Worm (Caenorhabditis elegans) whole organism, young adult: ENCODE results near the gene T07D3.9.
"Not testable (repeated sequence)": the region's sequence is repeated elsewhere in the genome, so short reads cannot be mapped to it uniquely, and the experiment has no call there.

ENCODE experiments used
- B0019.2 ChIP-seq: fragments of 200-800 bp; sonication (Bioruptor generic); conservative IDR thresholded peaks from 2 replicates; pipeline ENCODE4 v1.3.6; 2022; ENCODE audit warnings: missing genetic modification reagents, missing genetic modification characterization, missing compliant biosample characterization
- B0035.1 ChIP-seq: sonication (generic microtip); optimal IDR thresholded peaks from 2 replicates; lab custom pipeline; 2016; ENCODE audit warnings: missing genetic modification characterization, mild to moderate bottlenecking, missing compliant biosample characterization, missing genotype, missing genetic modification reagents
- B0261.1 ChIP-seq: sonication (generic microtip); optimal IDR thresholded peaks from 2 replicates; lab custom pipeline; 2016; ENCODE audit warnings: mild to moderate bottlenecking, missing genetic modification characterization, moderate library complexity, missing compliant biosample characterization
- B0336.3 ChIP-seq: fragments of 200-800 bp; sonication (Bioruptor generic); IDR thresholded peaks from 2 replicates; pipeline ENCODE4 v1.3.6; 2022; ENCODE audit warnings: missing genetic modification characterization, missing compliant biosample characterization
- F22D6.2 ChIP-seq: sonication (generic microtip); optimal IDR thresholded peaks from 2 replicates; lab custom pipeline; 2016; ENCODE audit warnings: mild to moderate bottlenecking, missing genetic modification characterization, missing compliant biosample characterization
- F57C9.4 ChIP-seq: sonication (generic microtip); optimal IDR thresholded peaks from 2 replicates; lab custom pipeline; 2017; ENCODE audit warnings: mild to moderate bottlenecking, missing genetic modification characterization, missing compliant biosample characterization
- K11D2.4 ChIP-seq: fragments of 200-800 bp; sonication (Bioruptor generic); IDR thresholded peaks from 2 replicates; pipeline ENCODE4 v1.3.6; 2022; ENCODE audit warnings: missing genetic modification reagents, missing genetic modification characterization, missing compliant biosample characterization
- K12H6.12 ChIP-seq: fragments of 200-800 bp; sonication (Bioruptor generic); optimal IDR thresholded peaks from 2 replicates; lab custom pipeline; 2018; ENCODE audit warnings: mild to moderate bottlenecking, missing genetic modification characterization, missing compliant biosample characterization
- T07F8.4 ChIP-seq: sonication (generic microtip); optimal IDR thresholded peaks from 2 replicates; lab custom pipeline; 2016; ENCODE audit warnings: mild to moderate bottlenecking, missing genetic modification characterization, moderate library complexity, missing compliant biosample characterization
- Y95B8A.8 ChIP-seq: fragments of 200-800 bp; sonication (Bioruptor generic); IDR thresholded peaks from 2 replicates; pipeline ENCODE4 v1.3.6; 2022; ENCODE audit warnings: missing genetic modification reagents, missing genetic modification characterization, missing compliant biosample characterization
- aptf-3 ChIP-seq: fragments of 200-800 bp; sonication (Bioruptor generic); IDR thresholded peaks from 2 replicates; pipeline ENCODE4 v1.3.6; 2022; ENCODE audit warnings: missing genetic modification characterization, missing compliant biosample characterization
- attf-6 ChIP-seq: fragments of 200-800 bp; sonication (Bioruptor generic); IDR thresholded peaks from 2 replicates; pipeline ENCODE4 v1.3.6; 2022; ENCODE audit warnings: missing genetic modification reagents, missing genetic modification characterization, missing compliant biosample characterization
- ccch-3 ChIP-seq: fragments of 200-800 bp; sonication (Bioruptor generic); optimal IDR thresholded peaks from 2 replicates; lab custom pipeline; 2018; ENCODE audit warnings: mild to moderate bottlenecking, missing genetic modification characterization, missing compliant biosample characterization
- ceh-27 ChIP-seq: fragments of 200-800 bp; sonication (Bioruptor generic); optimal IDR thresholded peaks from 2 replicates; lab custom pipeline; 2018; ENCODE audit warnings: mild to moderate bottlenecking, missing genetic modification characterization, moderate library complexity, missing compliant biosample characterization
- ceh-58 ChIP-seq: fragments of 200-800 bp; sonication (Bioruptor generic); IDR thresholded peaks from 2 replicates; pipeline ENCODE4 v1.3.6; 2022; ENCODE audit warnings: missing genetic modification characterization, missing compliant biosample characterization
- dpff-1 ChIP-seq: sonication (generic microtip); optimal IDR thresholded peaks from 2 replicates; lab custom pipeline; 2017; ENCODE audit warnings: mild to moderate bottlenecking, missing genetic modification characterization, missing compliant biosample characterization
- efl-1 ChIP-seq: fragments of 150-350 bp; optimal IDR thresholded peaks from 2 replicates; lab custom pipeline; 2014; ENCODE audit warnings: missing biosample characterization, missing genetic modification reagents, missing genetic modification characterization
- egl-18 ChIP-seq: fragments of 200-800 bp; sonication (Bioruptor generic); IDR thresholded peaks from 2 replicates; pipeline ENCODE4 v1.3.6; 2022; ENCODE audit warnings: missing genetic modification reagents, missing genetic modification characterization, missing compliant biosample characterization
- hmg-1.2 ChIP-seq: fragments of 200-800 bp; sonication (Bioruptor generic); IDR thresholded peaks from 2 replicates; pipeline ENCODE4 v1.3.6; 2022; ENCODE audit warnings: missing genetic modification reagents, missing genetic modification characterization, missing compliant biosample characterization
- hsf-1 ChIP-seq: fragments of 200-800 bp; sonication (Bioruptor generic); IDR thresholded peaks from 2 replicates; pipeline ENCODE4 v1.3.6; 2022; ENCODE audit warnings: missing genetic modification reagents, missing genetic modification characterization, missing compliant biosample characterization
- let-526 ChIP-seq: fragments of 200-800 bp; sonication (Bioruptor generic); IDR thresholded peaks from 2 replicates; pipeline ENCODE4 v1.3.6; 2022; ENCODE audit warnings: missing genetic modification reagents, missing genetic modification characterization, missing compliant biosample characterization
- lin-40 ChIP-seq: sonication (generic microtip); optimal IDR thresholded peaks from 2 replicates; lab custom pipeline; 2016; ENCODE audit warnings: missing genetic modification characterization, mild to moderate bottlenecking, missing compliant biosample characterization, missing genotype, missing genetic modification reagents
- lin-54 ChIP-seq: fragments of 200-800 bp; sonication (Bioruptor generic); optimal IDR thresholded peaks from 2 replicates; lab custom pipeline; 2018; ENCODE audit warnings: mild to moderate bottlenecking, missing genetic modification characterization, missing compliant biosample characterization
- lsy-27 ChIP-seq: sonication (generic microtip); optimal IDR thresholded peaks from 2 replicates; lab custom pipeline; 2017; ENCODE audit warnings: missing genetic modification characterization, mild to moderate bottlenecking, missing compliant biosample characterization, antibody characterized with exemption, missing genotype, borderline replicate concordance; ENCODE audit not compliant: insufficient read depth
- mcd-1 ChIP-seq: fragments of 200-800 bp; sonication (Bioruptor generic); IDR thresholded peaks from 2 replicates; pipeline ENCODE4 v1.3.6; 2022; ENCODE audit warnings: missing genetic modification reagents, missing genetic modification characterization, missing compliant biosample characterization
- mxl-1 ChIP-seq: sonication (generic microtip); optimal IDR thresholded peaks from 2 replicates; lab custom pipeline; 2016; ENCODE audit warnings: missing genetic modification characterization, missing compliant biosample characterization
- nfyb-1 ChIP-seq: fragments of 200-800 bp; sonication (Bioruptor generic); IDR thresholded peaks from 2 replicates; pipeline ENCODE4 v1.3.6; 2022; ENCODE audit warnings: missing genetic modification reagents, missing genetic modification characterization, missing compliant biosample characterization
- nhr-179 ChIP-seq: sonication (generic microtip); optimal IDR thresholded peaks from 2 replicates; lab custom pipeline; 2016; ENCODE audit warnings: mild to moderate bottlenecking, missing genetic modification characterization, missing compliant biosample characterization
- nhr-80 ChIP-seq: sonication (generic microtip); optimal IDR thresholded peaks from 2 replicates; lab custom pipeline; 2016; ENCODE audit warnings: missing genetic modification characterization, missing compliant biosample characterization
- nhr-90 ChIP-seq: sonication (generic microtip); optimal IDR thresholded peaks from 2 replicates; lab custom pipeline; 2016; ENCODE audit warnings: missing genotype, mild to moderate bottlenecking, missing genetic modification characterization, missing compliant biosample characterization
- pha-4 ChIP-seq: fragments of 150-350 bp; sonication (generic microtip); optimal IDR thresholded peaks from 2 replicates; lab custom pipeline; 2014; ENCODE audit warnings: missing biosample characterization, missing genetic modification reagents, missing genetic modification characterization
- rcor-1 ChIP-seq: fragments of 200-800 bp; sonication (Bioruptor generic); IDR thresholded peaks from 2 replicates; pipeline ENCODE4 v1.3.6; 2022; ENCODE audit warnings: missing genetic modification reagents, missing genetic modification characterization, missing compliant biosample characterization
- sdz-38 ChIP-seq: sonication (generic microtip); optimal IDR thresholded peaks from 2 replicates; lab custom pipeline; 2016; ENCODE audit warnings: missing genotype, missing genetic modification characterization, missing compliant biosample characterization
- snpc-1.1 ChIP-seq: sonication (generic microtip); optimal IDR thresholded peaks from 2 replicates; lab custom pipeline; 2017; ENCODE audit warnings: missing genetic modification characterization, mild to moderate bottlenecking, missing compliant biosample characterization, antibody characterized with exemption, moderate library complexity, missing genotype, missing genetic modification reagents; ENCODE audit not compliant: insufficient read depth
- snpc-3.4 ChIP-seq: sonication (generic microtip); optimal IDR thresholded peaks from 2 replicates; lab custom pipeline; 2017; ENCODE audit warnings: missing genetic modification characterization, mild to moderate bottlenecking, missing compliant biosample characterization, antibody characterized with exemption, moderate library complexity, missing genotype, missing genetic modification reagents
- somi-1 ChIP-seq: fragments of 200-800 bp; sonication (Bioruptor generic); optimal IDR thresholded peaks from 2 replicates; lab custom pipeline; 2018; ENCODE audit warnings: mild to moderate bottlenecking, missing genetic modification characterization, missing compliant biosample characterization
- xnd-1 ChIP-seq: sonication (generic microtip); optimal IDR thresholded peaks from 2 replicates; lab custom pipeline; 2016; ENCODE audit warnings: missing genotype, missing genetic modification reagents, missing genetic modification characterization, missing compliant biosample characterization
- zfh-2 ChIP-seq: fragments of 200-800 bp; sonication (Bioruptor generic); conservative IDR thresholded peaks from 2 replicates; pipeline ENCODE4 v1.3.6; 2022; ENCODE audit warnings: missing genetic modification reagents, missing genetic modification characterization, missing compliant biosample characterization
- zim-3 ChIP-seq: sonication (generic microtip); optimal IDR thresholded peaks from 2 replicates; lab custom pipeline; 2017; ENCODE audit warnings: mild to moderate bottlenecking, missing genetic modification characterization, moderate library complexity, missing compliant biosample characterization
- ztf-25 ChIP-seq: fragments of 200-800 bp; sonication (Bioruptor generic); IDR thresholded peaks from 2 replicates; pipeline ENCODE4 v1.3.6; 2022; ENCODE audit warnings: missing genetic modification reagents, missing genetic modification characterization, missing compliant biosample characterization
- ztf-6 ChIP-seq: fragments of 200-800 bp; sonication (Bioruptor generic); IDR thresholded peaks from 2 replicates; pipeline ENCODE4 v1.3.6; 2022; ENCODE audit warnings: missing genetic modification reagents, missing genetic modification characterization, missing compliant biosample characterization

The T07D3.9 gene

ce11 chrII:868240-868864 lies 32.4 kb downstream of the T07D3.9 start, which contains the start of gene fbxc-51:
fbxc-51 (plus strand) TSS chrII:868814.
- TF ChIP-seq zim-3 (tag; lab: Kevin White, UChicago) (no peak), K11D2.4 (GFP tag; lab: Robert Waterston, UW) (no peak), B0261.1 (tag; lab: Kevin White, UChicago) (no peak), nhr-90 (no peak), T07F8.4 (tag; lab: Kevin White, UChicago) (no peak), ccch-3 (GFP tag; lab: Kevin White, UChicago) (no peak)

- TF ChIP-seq hsf-1 (GFP tag; lab: Robert Waterston, UW) (no peak), B0336.3 (GFP tag; lab: Robert Waterston, UW) (no peak), egl-18 (GFP tag; lab: Robert Waterston, UW) (no peak), efl-1 (GFP tag; lab: Kevin White, UChicago) (no peak), lsy-27 (no peak), ceh-58 (no peak), snpc-3.4 (no peak), lin-54 (no peak), Y95B8A.8 (GFP tag; lab: Robert Waterston, UW) (no peak), aptf-3 (GFP tag; lab: Robert Waterston, UW) (no peak), pha-4 (no peak), ztf-6 (GFP tag; lab: Robert Waterston, UW) (no peak), attf-6 (no peak), snpc-1.1 (tag; lab: Kevin White, UChicago) (no peak), B0019.2 (GFP tag; lab: Robert Waterston, UW) (no peak), xnd-1 (tag; lab: Kevin White, UChicago) (no peak), mxl-1 (tag; lab: Kevin White, UChicago) (no peak), zfh-2 (GFP tag; lab: Robert Waterston, UW) (no peak), nhr-90 (no peak), F57C9.4 (tag; lab: Kevin White, UChicago) (no peak)
Observed at ce11 chrII:866801-867200, 33.9 kb downstream of the T07D3.9 start, which contains the start of gene Y46B2A.3. Y46B2A.3 (minus strand) TSS chrII:866901.

- no peak for TF ChIP-seq sdz-38 (tag; lab: Kevin White, UChicago)
- no peak for TF ChIP-seq nhr-179 (tag; lab: Kevin White, UChicago)
Observed at ce11 chrII:861564-861963, 39.1 kb downstream of the T07D3.9 start, which contains the start of gene Y46B2A.4. Y46B2A.4 (plus strand) TSS chrII:861864.

ce11 chrII:850567-850966 lies 50.1 kb downstream of the T07D3.9 start, which contains the start of gene F28A10.5:
F28A10.5 (minus strand) TSS chrII:850667.
- TF ChIP-seq B0035.1; F22D6.2 (tag; lab: Kevin White, UChicago); lsy-27: not testable (repeated sequence)

ce11 chrII:848519-848918 lies 52.2 kb downstream of the T07D3.9 start, which contains the start of the genes acdh-9 and F28A10.13:
acdh-9 (minus strand) TSS chrII:848603.
F28A10.13 (plus strand) TSS chrII:848812.
- TF ChIP-seq nfyb-1 (0 out of 2 replicates have a peak, but pooled peaks have one; percentile 52), lin-40 (tag; lab: Kevin White, UChicago) (peak; percentile 31), rcor-1 (0 out of 2 replicates have a peak, but pooled peaks have one; percentile 40), nhr-80 (peak; percentile 74), somi-1 (GFP tag; lab: Kevin White, UChicago) (no peak), let-526 (0 out of 2 replicates have a peak, but pooled peaks have one; percentile 55), hmg-1.2 (GFP tag; lab: Robert Waterston, UW) (peak; percentile 80; the same call in 1 of the 2 replicates), K12H6.12 (tag; lab: Kevin White, UChicago) (peak; percentile 23), ztf-25 (GFP tag; lab: Robert Waterston, UW) (no peak), K11D2.4 (GFP tag; lab: Robert Waterston, UW) (peak; percentile 31; the same call in 1 of the 2 replicates), ceh-27 (peak; percentile 25), dpff-1 (tag; lab: Kevin White, UChicago) (no peak), mcd-1 (peak; percentile 41; the same call in 1 of the 2 replicates), F22D6.2 (tag; lab: Kevin White, UChicago) (peak; percentile 65), B0019.2 (GFP tag; lab: Robert Waterston, UW) (no peak), B0336.3 (GFP tag; lab: Robert Waterston, UW) (peak; percentile 70)
